Fruit fly (Drosophila melanogaster) whole organism, embryonic: ENCODE results near the gene CG46463.

Source experiments
- Atf-2 ChIP-seq: fragments of 200-800 bp; sonication (Bioruptor generic); optimal IDR thresholded peaks from 2 replicates; lab custom pipeline; 2016; ENCODE audit warnings: missing biosample characterization, missing genetic modification characterization
- Bteb2 ChIP-seq: fragments of 200-800 bp; sonication (Bioruptor generic); optimal IDR thresholded peaks from 2 replicates; lab custom pipeline; 2016; ENCODE audit warnings: missing biosample characterization, missing genetic modification characterization
- CG11723 ChIP-seq: fragments of 200-800 bp; sonication (Bioruptor generic); optimal IDR thresholded peaks from 2 replicates; lab custom pipeline; 2017; ENCODE audit warnings: missing biosample characterization, mild to moderate bottlenecking, missing genetic modification characterization
- CG12104 ChIP-seq: fragments of 200-800 bp; sonication (Bioruptor generic); optimal IDR thresholded peaks from 3 replicates; lab custom pipeline; 2016; ENCODE audit warnings: missing biosample characterization, missing genetic modification characterization
- CG14965 ChIP-seq: fragments of 200-800 bp; sonication (Bioruptor generic); optimal IDR thresholded peaks from 2 replicates; lab custom pipeline; 2016; ENCODE audit warnings: missing biosample characterization, missing genetic modification characterization, borderline replicate concordance
- CG2129 ChIP-seq: fragments of 200-800 bp; sonication (Bioruptor generic); IDR thresholded peaks from 2 replicates; pipeline ENCODE4 v1.3.6; 2022; ENCODE audit warnings: missing biosample characterization, missing genetic modification characterization; ENCODE audit not compliant: partially characterized antibody
- CG31365 ChIP-seq: fragments of 200-800 bp; sonication (Bioruptor generic); optimal IDR thresholded peaks from 2 replicates; lab custom pipeline; 2018; ENCODE audit warnings: missing biosample characterization, mild to moderate bottlenecking, missing genetic modification characterization
- CG34422 ChIP-seq: fragments of 200-800 bp; sonication (Bioruptor generic); IDR thresholded peaks from 3 replicates; pipeline ENCODE4 v1.3.6; 2022; ENCODE audit warnings: missing biosample characterization, missing genetic modification characterization
- CG3726 ChIP-seq: fragments of 200-800 bp; sonication (Bioruptor generic); IDR thresholded peaks from 3 replicates; pipeline ENCODE4, ENCODE4 v1.3.6; 2022; ENCODE audit warnings: missing biosample characterization, missing genetic modification characterization
- CG4328 ChIP-seq: fragments of 200-800 bp; sonication (Bioruptor generic); optimal IDR thresholded peaks from 3 replicates; lab custom pipeline; 2017; ENCODE audit warnings: missing biosample characterization, missing genetic modification reagents, missing genetic modification characterization
- CG43689 ChIP-seq: fragments of 200-800 bp; sonication (Bioruptor generic); IDR thresholded peaks from 2 replicates; pipeline ENCODE4 v1.3.6; 2022; ENCODE audit warnings: missing biosample characterization, missing genetic modification characterization
- CG4730 ChIP-seq: fragments of 200-800 bp; sonication (Bioruptor generic); IDR thresholded peaks from 2 replicates; pipeline ENCODE4 v1.3.6; 2022; ENCODE audit warnings: missing biosample characterization, missing genetic modification characterization
- CG7963 ChIP-seq: fragments of 200-800 bp; sonication (Bioruptor generic); IDR thresholded peaks from 3 replicates; pipeline ENCODE4 v1.3.6; 2022; ENCODE audit warnings: missing biosample characterization, missing genetic modification characterization; ENCODE audit not compliant: partially characterized antibody
- CG8388 ChIP-seq: fragments of 200-800 bp; sonication (Bioruptor generic); optimal IDR thresholded peaks from 2 replicates; lab custom pipeline; 2019; ENCODE audit warnings: missing biosample characterization, mild to moderate bottlenecking, missing genetic modification characterization, moderate library complexity
- CG8765 ChIP-seq: fragments of 200-800 bp; sonication (Bioruptor generic); IDR thresholded peaks from 2 replicates; pipeline ENCODE4 v1.3.6; 2022; ENCODE audit warnings: missing biosample characterization, missing genetic modification characterization
- CG9609 ChIP-seq: fragments of 200-800 bp; sonication (Bioruptor generic); optimal IDR thresholded peaks from 3 replicates; lab custom pipeline; 2016; ENCODE audit warnings: missing biosample characterization, missing genetic modification characterization
- CG9797 ChIP-seq: fragments of 200-800 bp; sonication (Bioruptor generic); optimal IDR thresholded peaks from 3 replicates; lab custom pipeline; 2018; ENCODE audit warnings: missing biosample characterization, mild to moderate bottlenecking, missing genetic modification characterization
- CG9876 ChIP-seq: fragments of 200-800 bp; sonication (Bioruptor generic); optimal IDR thresholded peaks from 2 replicates; lab custom pipeline; 2016; ENCODE audit warnings: missing biosample characterization, missing genetic modification characterization
- Dbx ChIP-seq: fragments of 200-800 bp; sonication (Bioruptor generic); IDR thresholded peaks from 3 replicates; pipeline ENCODE4 v1.3.6; 2022; ENCODE audit warnings: missing biosample characterization, missing genetic modification characterization
- Doc2 ChIP-seq: fragments of 200-800 bp; sonication (Bioruptor generic); IDR thresholded peaks from 2 replicates; pipeline ENCODE4 v1.3.6; 2022; ENCODE audit warnings: missing biosample characterization, missing genetic modification characterization
- Fer2 ChIP-seq: fragments of 200-800 bp; sonication (Bioruptor generic); optimal IDR thresholded peaks from 2 replicates; lab custom pipeline; 2018; ENCODE audit warnings: missing biosample characterization, mild to moderate bottlenecking, missing genetic modification characterization, moderate library complexity
- Hmx ChIP-seq: fragments of 200-800 bp; sonication (Bioruptor generic); optimal IDR thresholded peaks from 2 replicates; lab custom pipeline; 2016; ENCODE audit warnings: missing biosample characterization, missing genetic modification characterization
- Hr78 ChIP-seq, 2 experiments: fragments of 200-800 bp in 1 of 2; fragments of >200 bp in 1 of 2; sonication (Bioruptor generic) in 1 of 2; optimal IDR thresholded peaks; 2 replicates each; lab custom pipeline; 2017 to 2019; ENCODE audit warnings: missing biosample characterization in 2 of 2, missing genetic modification characterization in 2 of 2, mild to moderate bottlenecking in 1 of 2, moderate library complexity in 1 of 2
- MTF-1 ChIP-seq: fragments of 200-800 bp; sonication (Bioruptor generic); optimal IDR thresholded peaks from 2 replicates; lab custom pipeline; 2018; ENCODE audit warnings: missing biosample characterization, mild to moderate bottlenecking, missing genetic modification characterization, borderline replicate concordance
- Meics ChIP-seq: fragments of 200-800 bp; sonication (Bioruptor generic); optimal IDR thresholded peaks from 2 replicates; lab custom pipeline; 2017; ENCODE audit warnings: missing biosample characterization, mild to moderate bottlenecking, missing genetic modification characterization
- Rfx ChIP-seq: fragments of 200-800 bp; sonication (Bioruptor generic); IDR thresholded peaks from 2 replicates; pipeline ENCODE4 v1.3.6; 2022; ENCODE audit warnings: missing biosample characterization, missing genetic modification characterization
- Scr ChIP-seq: fragments of 200-800 bp; sonication (Bioruptor generic); IDR thresholded peaks from 2 replicates; pipeline ENCODE4 v1.3.6; 2022; ENCODE audit warnings: missing biosample characterization, missing genetic modification characterization; ENCODE audit not compliant: partially characterized antibody
- Trl ChIP-seq, 3 experiments: fragments of >200 bp in 2 of 3; fragments of 200-800 bp in 1 of 3; sonication (Bioruptor generic) in 1 of 3; optimal IDR thresholded peaks; 2 replicates in 1 of 3; 3 replicates in 2 of 3; lab custom pipeline; 2016 to 2017; ENCODE audit warnings: missing biosample characterization in 1 of 3, missing genetic modification characterization in 1 of 3
- abd-A ChIP-seq: fragments of 200-800 bp; sonication (Bioruptor generic); optimal IDR thresholded peaks from 3 replicates; lab custom pipeline; 2019; ENCODE audit warnings: missing biosample characterization, mild to moderate bottlenecking, missing genetic modification characterization, moderate library complexity
- ac ChIP-seq: fragments of 200-800 bp; sonication (Bioruptor generic); optimal IDR thresholded peaks from 3 replicates; lab custom pipeline; 2017; ENCODE audit warnings: missing biosample characterization, mild to moderate bottlenecking, missing genetic modification characterization
- bcd ChIP-seq: fragments of 200-800 bp; sonication (Bioruptor generic); optimal IDR thresholded peaks from 2 replicates; lab custom pipeline; 2017; ENCODE audit warnings: missing biosample characterization, mild to moderate bottlenecking, missing genetic modification characterization
- bsh ChIP-seq, 2 experiments: fragments of 200-800 bp; sonication (Bioruptor generic); optimal IDR thresholded peaks; 2 replicates each; lab custom pipeline; 2017 to 2018; ENCODE audit warnings: mild to moderate bottlenecking in 2 of 2, missing biosample characterization in 2 of 2, missing genetic modification characterization in 2 of 2, moderate library complexity in 1 of 2
- disco-r ChIP-seq: fragments of 200-800 bp; sonication (Bioruptor generic); optimal IDR thresholded peaks from 2 replicates; lab custom pipeline; 2016; ENCODE audit warnings: missing biosample characterization, missing genetic modification characterization
- dmrt99B ChIP-seq: fragments of 200-800 bp; sonication (Bioruptor generic); optimal IDR thresholded peaks from 2 replicates; lab custom pipeline; 2018; ENCODE audit warnings: missing biosample characterization, mild to moderate bottlenecking, missing genetic modification characterization, moderate library complexity
- emc ChIP-seq: fragments of 200-800 bp; sonication (Bioruptor generic); optimal IDR thresholded peaks from 2 replicates; lab custom pipeline; 2016; ENCODE audit warnings: missing biosample characterization, missing genetic modification characterization
- fru ChIP-seq: fragments of >200 bp; optimal IDR thresholded peaks from 2 replicates; lab custom pipeline; 2017
- ftz-f1 ChIP-seq: fragments of 200-800 bp; sonication (Bioruptor generic); optimal IDR thresholded peaks from 2 replicates; lab custom pipeline; 2016; ENCODE audit warnings: missing biosample characterization, missing genetic modification characterization
- gcm ChIP-seq: fragments of 200-800 bp; sonication (Bioruptor generic); optimal IDR thresholded peaks from 2 replicates; lab custom pipeline; 2019; ENCODE audit warnings: missing biosample characterization, mild to moderate bottlenecking, missing genetic modification characterization, moderate library complexity
- gcm2 ChIP-seq: fragments of 200-800 bp; sonication (Bioruptor generic); optimal IDR thresholded peaks from 2 replicates; lab custom pipeline; 2016; ENCODE audit warnings: missing biosample characterization, missing genetic modification characterization
- gsb-n ChIP-seq: fragments of 200-800 bp; sonication (Bioruptor generic); optimal IDR thresholded peaks from 3 replicates; lab custom pipeline; 2018; ENCODE audit warnings: missing biosample characterization, mild to moderate bottlenecking, missing genetic modification characterization
- mam ChIP-seq: fragments of 200-800 bp; sonication (Bioruptor generic); optimal IDR thresholded peaks from 3 replicates; lab custom pipeline; 2016; ENCODE audit warnings: missing biosample characterization, missing genetic modification characterization
- pnt ChIP-seq: fragments of 200-800 bp; sonication (Bioruptor generic); optimal IDR thresholded peaks from 3 replicates; lab custom pipeline; 2016; ENCODE audit warnings: missing biosample characterization, missing genetic modification characterization
- pros ChIP-seq: fragments of 200-800 bp; sonication (Bioruptor generic); optimal IDR thresholded peaks from 3 replicates; lab custom pipeline; 2019; ENCODE audit warnings: missing biosample characterization, mild to moderate bottlenecking, missing genetic modification characterization, moderate library complexity
- repo ChIP-seq: fragments of 200-800 bp; sonication (Bioruptor generic); optimal IDR thresholded peaks from 2 replicates; lab custom pipeline; 2016; ENCODE audit warnings: missing biosample characterization, missing genetic modification characterization
- schlank ChIP-seq: fragments of 200-800 bp; sonication (Bioruptor generic); optimal IDR thresholded peaks from 2 replicates; lab custom pipeline; 2018; ENCODE audit warnings: missing biosample characterization, mild to moderate bottlenecking, missing genetic modification characterization
- seq ChIP-seq: fragments of 200-800 bp; sonication (Bioruptor generic); IDR thresholded peaks from 2 replicates; pipeline ENCODE4 v1.3.6; 2022; ENCODE audit warnings: missing biosample characterization, missing genetic modification characterization
- stc ChIP-seq: fragments of 200-800 bp; sonication (Bioruptor generic); IDR thresholded peaks from 2 replicates; pipeline ENCODE4 v1.3.6; 2022; ENCODE audit warnings: missing biosample characterization, missing genetic modification characterization
- sug ChIP-seq: fragments of 200-800 bp; optimal IDR thresholded peaks from 2 replicates; lab custom pipeline; 2019; ENCODE audit warnings: missing biosample characterization, mild to moderate bottlenecking, missing genetic modification characterization, moderate library complexity
- trem ChIP-seq: fragments of 200-800 bp; optimal IDR thresholded peaks from 3 replicates; lab custom pipeline; 2019; ENCODE audit warnings: missing biosample characterization, mild to moderate bottlenecking, missing genetic modification characterization, moderate library complexity
- tup ChIP-seq: fragments of 200-800 bp; sonication (Bioruptor generic); optimal IDR thresholded peaks from 2 replicates; lab custom pipeline; 2016; ENCODE audit warnings: missing biosample characterization, mild to moderate bottlenecking, missing genetic modification characterization, moderate library complexity
- twi ChIP-seq: fragments of 200-800 bp; optimal IDR thresholded peaks from 2 replicates; lab custom pipeline; 2019; ENCODE audit warnings: missing biosample characterization, mild to moderate bottlenecking, missing genetic modification characterization, moderate library complexity

CG46463 gene

DNA sequence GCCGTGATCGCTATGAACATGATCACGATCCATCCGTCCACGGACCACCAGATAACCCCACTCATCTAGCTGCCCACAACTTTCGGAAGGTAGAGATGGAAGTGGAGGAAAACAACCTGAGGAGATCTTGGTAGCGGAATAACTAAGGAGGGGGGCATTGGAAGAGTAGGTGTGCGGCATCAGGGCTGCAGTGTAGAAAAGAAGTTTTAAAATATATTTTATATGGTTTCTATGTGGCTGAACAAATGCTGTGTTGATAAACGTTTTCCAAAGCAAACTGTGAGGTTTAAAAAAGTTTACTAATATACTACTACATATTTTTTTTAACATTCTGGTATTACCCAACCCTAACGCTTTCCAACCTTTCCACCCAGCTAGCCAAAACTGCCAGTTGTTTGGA, 26.2 kb upstream of the CG46463 start (continued):
- TF ChIP-seq Scr (GFP tag; lab: Robert Waterston, UW), result no peak
- TF ChIP-seq schlank (tag; lab: Kevin White, UChicago), result no peak
- no peak for TF ChIP-seq Meics (GFP tag; lab: Kevin White, UChicago)
- TF ChIP-seq Hmx (GFP tag; lab: Kevin White, UChicago), result no peak
- no peak for TF ChIP-seq CG43689
- TF ChIP-seq ftz-f1, result no peak
- no peak for TF ChIP-seq CG14965
- no peak for TF ChIP-seq CG9797 (GFP tag; lab: Kevin White, UChicago)
- TF ChIP-seq CG9609 (GFP tag; lab: Kevin White, UChicago), result no peak
- no peak for TF ChIP-seq tup (GFP tag; lab: Kevin White, UChicago)
- TF ChIP-seq Bteb2 (GFP tag; lab: Kevin White, UChicago), result no peak
- TF ChIP-seq bsh (GFP tag; optimal IDR thresholded peaks at IDR 0.05; lab: Kevin White, UChicago), result peak in 1 of 2 experiments; percentile 74
- peak in 1 of 2 experiments; percentile 8 for TF ChIP-seq Hr78 (GFP tag; optimal IDR thresholded peaks at IDR 0.05; lab: Kevin White, UChicago)
- TF ChIP-seq CG3726 (GFP tag; lab: Robert Waterston, UW), result 0 out of 3 replicates have a peak, but pooled peaks have one; percentile 8
- TF ChIP-seq stc (GFP tag; lab: Robert Waterston, UW), result no peak
- TF ChIP-seq bcd (GFP tag; lab: Kevin White, UChicago), result no peak
- no peak for TF ChIP-seq abd-A (tag; lab: Kevin White, UChicago)
- TF ChIP-seq CG31365 (tag; lab: Kevin White, UChicago), result no peak
- TF ChIP-seq dmrt99B, result peak; percentile 57
- TF ChIP-seq pros (GFP tag; lab: Kevin White, UChicago), result no peak
- TF ChIP-seq CG9876 (GFP tag; lab: Kevin White, UChicago), result no peak
- peak; percentile 21 for TF ChIP-seq gsb-n
- 0 out of 2 replicates have a peak, but pooled peaks have one; percentile 33 for TF ChIP-seq CG8765 (GFP tag; lab: Robert Waterston, UW)
- TF ChIP-seq Fer2 (tag; lab: Kevin White, UChicago), result no peak
- TF ChIP-seq MTF-1, result no peak
- TF ChIP-seq CG34422 (GFP tag; lab: Robert Waterston, UW), result 0 out of 3 replicates have a peak, but pooled peaks have one; percentile 24
- TF ChIP-seq Doc2 (GFP tag; lab: Robert Waterston, UW), result no peak
- TF ChIP-seq pnt (GFP tag; lab: Kevin White, UChicago), result no peak
- no peak for TF ChIP-seq CG11723 (GFP tag; lab: Kevin White, UChicago)
- TF ChIP-seq gcm2 (GFP tag; lab: Kevin White, UChicago), result no peak
- peak; percentile 23 for TF ChIP-seq gcm
- no peak for TF ChIP-seq emc (GFP tag; lab: Kevin White, UChicago)
- TF ChIP-seq CG4730 (GFP tag; lab: Robert Waterston, UW), result no peak
- TF ChIP-seq sug (tag; lab: Kevin White, UChicago), result no peak
- TF ChIP-seq ac (GFP tag; lab: Kevin White, UChicago), result no peak
- no peak for TF ChIP-seq CG4328
- TF ChIP-seq CG2129 (GFP tag; lab: Robert Waterston, UW), result no peak
- no peak for TF ChIP-seq fru (lab: Kevin White, UChicago)
- peak; percentile 7 for TF ChIP-seq trem (tag; lab: Kevin White, UChicago)
- TF ChIP-seq Trl (optimal IDR thresholded peaks at IDR 0.05; lab: Kevin White, UChicago), result no peak
- no peak for TF ChIP-seq Trl (GFP tag; optimal IDR thresholded peaks at IDR 0.05; lab: Kevin White, UChicago)
- no peak for TF ChIP-seq twi (tag; lab: Kevin White, UChicago)
- TF ChIP-seq CG12104 (GFP tag; lab: Kevin White, UChicago), result no peak
- TF ChIP-seq disco-r (GFP tag; lab: Kevin White, UChicago), result no peak
- no peak for TF ChIP-seq seq (GFP tag; lab: Robert Waterston, UW)
- TF ChIP-seq CG7963, result no peak
- no peak for TF ChIP-seq Atf-2 (GFP tag; lab: Kevin White, UChicago)
- no peak for TF ChIP-seq mam
- peak; percentile 37; the same call in 1 of the 3 replicates for TF ChIP-seq Dbx
- peak; percentile 53 for TF ChIP-seq Rfx (GFP tag; lab: Robert Waterston, UW)
- no peak for TF ChIP-seq repo (GFP tag; lab: Kevin White, UChicago)
- TF ChIP-seq CG8388 (GFP tag; lab: Kevin White, UChicago), result peak; percentile 35
